Worm (Caenorhabditis elegans) whole organism, L3 larva: Measurements from ENCODE around the gene ttbk-4.

Source experiments
- R02D3.7 ChIP-seq: fragments of 150-350 bp; optimal IDR thresholded peaks from 2 replicates; lab custom pipeline; 2014; ENCODE audit warnings: missing biosample characterization, missing genetic modification characterization
- aly-2 ChIP-seq: fragments of 150-350 bp; optimal IDR thresholded peaks from 2 replicates; lab custom pipeline; 2014; ENCODE audit warnings: missing biosample characterization, missing genetic modification characterization
- ceh-28 ChIP-seq: fragments of 150-350 bp; optimal IDR thresholded peaks from 2 replicates; lab custom pipeline; 2014; ENCODE audit warnings: missing biosample characterization, missing genetic modification reagents, missing genetic modification characterization
- daf-12 ChIP-seq: fragments of 150-350 bp; optimal IDR thresholded peaks from 2 replicates; lab custom pipeline; 2014; ENCODE audit warnings: missing biosample characterization, missing genetic modification reagents, missing genetic modification characterization
- fkh-2 ChIP-seq: fragments of 150-350 bp; optimal IDR thresholded peaks from 2 replicates; lab custom pipeline; 2014; ENCODE audit warnings: missing biosample characterization, missing genetic modification reagents, missing genetic modification characterization
- hmg-11 ChIP-seq: sonication (generic microtip); optimal IDR thresholded peaks from 2 replicates; lab custom pipeline; 2016; ENCODE audit warnings: missing genetic modification characterization, missing compliant biosample characterization
- lin-39 ChIP-seq: fragments of 150-350 bp; optimal IDR thresholded peaks from 2 replicates; lab custom pipeline; 2018; ENCODE audit warnings: missing biosample characterization, missing genetic modification reagents, missing genetic modification characterization
- nfya-1 ChIP-seq: sonication (generic microtip); optimal IDR thresholded peaks from 2 replicates; lab custom pipeline; 2017; ENCODE audit warnings: missing genetic modification characterization, mild to moderate bottlenecking, missing compliant biosample characterization, antibody characterized with exemption, moderate library complexity; ENCODE audit not compliant: insufficient read depth
- nhr-237 ChIP-seq: fragments of 150-350 bp; optimal IDR thresholded peaks from 2 replicates; lab custom pipeline; 2014; ENCODE audit warnings: missing biosample characterization, missing genetic modification characterization
- unc-62 ChIP-seq: fragments of 150-350 bp; sonication (generic microtip); optimal IDR thresholded peaks from 4 replicates; lab custom pipeline; 2014; ENCODE audit warnings: missing biosample characterization, missing genetic modification reagents, missing genetic modification characterization
- ztf-11 ChIP-seq: fragments of 150-350 bp; optimal IDR thresholded peaks from 2 replicates; lab custom pipeline; 2014; ENCODE audit warnings: missing biosample characterization, missing genetic modification characterization
- ztf-4 ChIP-seq: fragments of 150-350 bp; optimal IDR thresholded peaks from 2 replicates; lab custom pipeline; 2014; ENCODE audit warnings: missing biosample characterization, missing genetic modification characterization

DNA sequence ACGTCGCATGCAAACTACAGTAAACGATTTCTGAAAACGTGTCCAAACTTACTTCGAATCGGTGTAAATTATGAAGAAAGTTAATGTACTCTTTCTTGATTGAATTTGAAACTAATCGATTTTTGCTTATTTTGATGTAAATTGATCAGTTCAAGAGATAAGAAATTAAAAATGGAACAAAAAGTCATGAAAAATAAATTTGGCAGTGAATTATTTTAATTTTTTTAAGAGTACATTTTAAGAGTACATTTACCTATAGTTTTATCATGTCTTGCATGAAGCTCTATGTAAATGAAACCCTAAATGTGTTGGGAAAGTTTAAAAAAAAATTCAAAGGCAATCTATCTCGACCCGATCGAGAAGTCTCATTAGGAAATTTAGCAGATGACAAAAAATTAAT lies 18.8 kb downstream of the ttbk-4 start, which contains the start of gene T04B2.7:
- TF ChIP-seq aly-2 (no peak), unc-62 (GFP tag; lab: Kevin White, UChicago) (no peak), daf-12 (no peak), nfya-1 (no peak), nhr-237 (tag; lab: Kevin White, UChicago) (no peak), fkh-2 (no peak), ceh-28 (tag; lab: Kevin White, UChicago) (no peak), lin-39 (tag; lab: Kevin White, UChicago) (no peak), ztf-11 (tag; lab: Kevin White, UChicago) (no peak), ztf-4 (no peak), R02D3.7 (tag; lab: Kevin White, UChicago) (no peak), hmg-11 (tag; lab: Kevin White, UChicago) (no peak)
